Worm (Caenorhabditis elegans) whole organism, midembryonic: ENCODE measurements around the gene F41F3.3.

Source experiments
- T22C8.4 ChIP-seq: fragments of 200-800 bp; sonication (Bioruptor generic); IDR thresholded peaks from 2 replicates; pipeline ENCODE4 v1.3.6; 2022; ENCODE audit warnings: missing genetic modification characterization, missing compliant biosample characterization
- cog-1 ChIP-seq: sonication (generic microtip); optimal IDR thresholded peaks from 2 replicates; lab custom pipeline; 2016; ENCODE audit warnings: missing genetic modification characterization, missing compliant biosample characterization
- flt-1 ChIP-seq: fragments of 200-800 bp; sonication (Bioruptor generic); IDR thresholded peaks from 2 replicates; pipeline ENCODE4 v1.3.6; 2022; ENCODE audit warnings: missing genetic modification characterization, missing compliant biosample characterization
- klf-2 ChIP-seq: fragments of 200-800 bp; sonication (Bioruptor generic); conservative IDR thresholded peaks from 2 replicates; pipeline ENCODE4 v1.3.6; 2022; ENCODE audit warnings: missing genetic modification reagents, missing genetic modification characterization, missing compliant biosample characterization
- med-1 ChIP-seq: sonication (generic microtip); optimal IDR thresholded peaks from 2 replicates; lab custom pipeline; 2017; ENCODE audit warnings: missing genetic modification characterization, mild to moderate bottlenecking, missing compliant biosample characterization, antibody characterized with exemption, missing genetic modification reagents; ENCODE audit not compliant: insufficient read depth
- ref-1 ChIP-seq: fragments of 200-800 bp; sonication (Bioruptor generic); conservative IDR thresholded peaks from 2 replicates; pipeline ENCODE4 v1.3.6; 2022; ENCODE audit warnings: missing genetic modification reagents, missing genetic modification characterization, missing compliant biosample characterization
- tab-1 ChIP-seq: fragments of 200-800 bp; sonication (Bioruptor generic); IDR thresholded peaks from 2 replicates; pipeline ENCODE4 v1.3.6; 2022; ENCODE audit warnings: missing genetic modification characterization, missing compliant biosample characterization
- ztf-23 ChIP-seq: fragments of 200-800 bp; sonication (Bioruptor generic); IDR thresholded peaks from 2 replicates; pipeline ENCODE4 v1.3.6; 2022; ENCODE audit warnings: missing genetic modification reagents, missing genetic modification characterization, missing compliant biosample characterization
- ztf-29 ChIP-seq: fragments of 200-800 bp; sonication (Bioruptor generic); IDR thresholded peaks from 2 replicates; pipeline ENCODE4 v1.3.6; 2022; ENCODE audit warnings: missing genetic modification reagents, missing genetic modification characterization, missing compliant biosample characterization

F41F3.3 gene

ce11 chrV:4647857-4648256 is at the start of gene F41F3.3:
TSS of gene F41F3.3 (minus strand) at chrV:4648239.
- TF ChIP-seq ztf-23 (0 out of 2 replicates have a peak, but pooled peaks have one; percentile 46), med-1 (no peak), flt-1 (peak; percentile 65; the same call in 1 of the 2 replicates), tab-1 (GFP tag; lab: Robert Waterston, UW) (0 out of 2 replicates have a peak, but pooled peaks have one; percentile 25), T22C8.4 (no peak)

DNA sequence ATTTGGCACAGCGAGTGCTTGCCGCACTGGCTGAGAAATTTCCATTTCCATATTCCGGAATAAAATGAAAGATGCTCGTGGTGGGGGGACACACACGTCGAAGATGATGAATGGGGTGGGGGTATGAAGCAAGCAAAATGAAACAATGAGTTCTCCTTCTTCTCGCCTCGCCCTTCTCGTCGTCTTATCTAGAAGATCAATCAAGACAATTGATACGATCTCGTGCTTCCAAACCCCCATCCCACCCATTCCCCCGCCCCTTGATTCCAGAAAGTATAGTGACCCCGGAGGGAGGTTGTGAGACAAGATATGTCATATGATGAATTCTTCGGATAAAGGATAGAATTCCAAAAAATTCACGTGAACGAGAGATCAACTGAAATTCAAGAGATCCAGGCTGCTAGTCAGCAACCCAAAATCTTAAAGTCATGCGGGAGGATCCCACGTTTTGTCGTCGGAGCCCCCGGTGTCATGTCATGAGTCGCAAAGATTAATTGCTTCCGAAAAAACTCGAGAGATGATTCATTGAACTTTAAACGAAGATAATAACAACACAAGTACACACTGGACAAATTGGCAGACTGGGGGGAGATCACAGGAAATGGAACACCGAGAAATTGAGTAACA is 46.5 kb upstream of the F41F3.3 start:
- TF ChIP-seq ztf-29 (no peak), T22C8.4 (no peak), ref-1 (GFP tag; lab: Robert Waterston, UW) (no peak)

ce11 chrV:4693282-4693588 is 45.2 kb upstream of the F41F3.3 start:
- TF ChIP-seq ref-1 (GFP tag; lab: Robert Waterston, UW) (no peak), ztf-23 (no peak)

DNA sequence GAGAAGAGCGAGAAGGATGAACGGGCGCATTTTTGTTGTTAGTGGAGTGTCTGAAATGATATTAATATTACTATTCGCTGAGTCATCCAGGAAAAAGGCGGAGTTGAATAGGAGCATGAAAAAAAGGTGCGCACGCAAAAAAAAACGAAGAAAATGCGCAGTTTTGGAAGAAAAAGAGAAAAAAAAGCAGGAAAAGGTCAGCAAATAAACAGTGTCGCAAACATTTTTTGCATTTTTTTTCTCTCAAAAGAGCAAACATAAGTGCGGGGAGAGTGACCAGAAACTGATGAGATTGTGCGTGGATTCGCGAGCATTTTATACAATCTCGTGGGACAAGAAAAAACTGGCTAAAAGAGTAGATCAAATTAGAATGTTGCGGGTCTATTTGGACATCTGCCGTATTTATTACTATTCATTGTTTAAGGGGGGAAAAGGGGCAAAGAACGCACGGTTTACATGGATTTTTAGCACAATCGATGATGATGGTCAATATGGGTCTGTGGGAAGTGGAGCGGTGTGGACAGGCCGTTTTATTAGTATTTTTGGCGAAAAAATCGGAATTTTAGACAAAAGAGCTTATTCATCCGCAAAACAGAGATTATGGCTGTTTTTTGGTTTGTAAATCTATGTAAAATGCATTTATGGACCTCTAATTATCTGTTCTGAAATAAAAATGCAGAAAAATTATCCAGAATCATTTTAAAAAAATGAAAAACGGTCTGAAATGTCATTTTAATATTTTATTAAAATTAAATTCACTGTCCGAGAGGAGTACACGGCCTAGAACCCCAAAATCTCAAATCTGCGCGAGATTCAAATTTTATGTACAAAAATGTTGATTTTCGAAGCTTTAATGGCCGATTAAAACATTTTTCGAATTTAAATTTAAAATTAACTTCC is 44.6 kb upstream of the F41F3.3 start, which contains the start of gene cpg-8:
Gene cpg-8 (minus strand): TSS at position 51 of the 900 bp plus-strand sequence.
- no peak for TF ChIP-seq tab-1 (GFP tag; lab: Robert Waterston, UW)
- TF ChIP-seq ztf-23: no peak
- no peak for TF ChIP-seq flt-1
- no peak for TF ChIP-seq T22C8.4
- TF ChIP-seq med-1: no peak
- no peak for TF ChIP-seq klf-2
- no peak for TF ChIP-seq cog-1 (tag; lab: Kevin White, UChicago)
- no peak for TF ChIP-seq ztf-29
- TF ChIP-seq ref-1 (GFP tag; lab: Robert Waterston, UW): no peak

DNA sequence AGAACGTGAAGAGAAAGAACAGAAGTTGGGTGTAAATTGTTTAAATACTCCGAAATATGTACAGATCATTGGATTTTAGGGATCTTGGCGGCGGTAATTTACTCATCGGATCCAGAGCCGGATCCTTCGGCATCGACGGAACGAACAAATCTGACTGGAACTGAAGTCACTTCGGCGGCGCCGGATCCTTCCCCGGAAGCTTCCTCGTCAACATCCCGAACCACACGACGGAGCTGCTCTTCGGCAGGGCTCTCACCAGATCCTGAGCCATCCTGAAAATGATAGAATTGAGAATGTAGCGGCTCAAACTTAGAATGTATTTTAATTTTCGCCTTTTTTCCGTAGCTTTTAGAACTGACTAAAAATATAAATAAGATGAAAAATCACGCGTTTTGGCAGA is 43.6 kb upstream of the F41F3.3 start:
- no peak for TF ChIP-seq med-1
- no peak for TF ChIP-seq T22C8.4
- TF ChIP-seq flt-1: no peak

DNA sequence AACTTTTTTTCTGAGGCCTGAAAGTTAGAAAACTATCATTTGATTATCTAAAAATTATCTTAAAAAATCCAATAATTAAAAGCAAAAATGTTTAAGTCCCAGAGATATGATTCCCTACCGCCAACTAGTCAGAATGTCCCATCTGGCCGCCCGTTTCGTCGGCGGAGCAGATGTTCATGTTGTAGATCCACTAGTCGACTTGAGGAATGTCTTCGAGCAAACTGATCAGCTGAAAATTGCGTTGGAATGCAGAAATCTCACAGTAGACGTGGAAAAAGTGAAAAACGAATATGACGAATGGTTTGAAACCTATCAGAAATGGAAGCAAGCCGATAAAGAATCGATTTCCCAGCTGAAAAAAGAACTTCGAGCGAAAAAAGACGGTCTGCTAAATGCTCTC is 41.2 kb upstream of the F41F3.3 start, which contains the start of gene K03B4.1:
Gene K03B4.1 (plus strand): TSS at position 97 of the 400 bp plus-strand sequence.
- no peak for TF ChIP-seq ref-1 (GFP tag; lab: Robert Waterston, UW)

- TF ChIP-seq cog-1 (tag; lab: Kevin White, UChicago) (no peak), tab-1 (GFP tag; lab: Robert Waterston, UW) (no peak), med-1 (no peak)
Observed at ce11 chrV:4687944-4688505, 40.0 kb upstream of the F41F3.3 start, which contains the start of gene K03B4.2. TSS of gene K03B4.2 (plus strand) at chrV:4687994.

ce11 chrV:4686680-4687470 is 38.8 kb upstream of the F41F3.3 start, which contains the start of gene taf-10:
TSS of gene taf-10 (plus strand) at chrV:4687103.
- no peak for TF ChIP-seq med-1
- no peak for TF ChIP-seq ref-1 (GFP tag; lab: Robert Waterston, UW)
- no peak for TF ChIP-seq flt-1
- no peak for TF ChIP-seq ztf-29
- TF ChIP-seq T22C8.4: no peak
- TF ChIP-seq cog-1 (tag; lab: Kevin White, UChicago): no peak
- TF ChIP-seq klf-2: no peak
- no peak for TF ChIP-seq tab-1 (GFP tag; lab: Robert Waterston, UW)
- TF ChIP-seq ztf-23: no peak

DNA sequence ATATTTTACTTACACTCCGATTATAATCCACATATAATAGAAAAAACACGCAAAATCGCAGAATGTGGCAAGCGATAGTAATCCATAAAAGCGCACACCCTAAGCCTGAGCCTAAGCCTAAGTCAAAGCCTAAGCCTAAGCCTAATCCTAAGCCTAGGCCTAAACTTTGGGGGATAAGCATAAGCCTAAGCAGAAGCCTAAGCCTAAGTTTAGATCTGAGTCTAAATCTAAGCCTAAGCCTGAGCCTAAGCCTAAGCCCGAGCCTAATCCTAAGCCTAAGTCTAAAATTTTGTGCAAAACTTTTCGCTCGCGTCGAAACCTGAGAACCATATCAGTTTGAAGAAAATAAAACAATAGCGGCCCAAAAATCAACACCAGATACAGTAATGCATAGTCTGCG is 36.1 kb upstream of the F41F3.3 start:
- TF ChIP-seq med-1 (no peak), T22C8.4 (no peak), klf-2 (no peak), flt-1 (no peak), ztf-23 (no peak), tab-1 (GFP tag; lab: Robert Waterston, UW) (no peak), cog-1 (tag; lab: Kevin White, UChicago) (no peak), ref-1 (GFP tag; lab: Robert Waterston, UW) (no peak), ztf-29 (no peak)

DNA sequence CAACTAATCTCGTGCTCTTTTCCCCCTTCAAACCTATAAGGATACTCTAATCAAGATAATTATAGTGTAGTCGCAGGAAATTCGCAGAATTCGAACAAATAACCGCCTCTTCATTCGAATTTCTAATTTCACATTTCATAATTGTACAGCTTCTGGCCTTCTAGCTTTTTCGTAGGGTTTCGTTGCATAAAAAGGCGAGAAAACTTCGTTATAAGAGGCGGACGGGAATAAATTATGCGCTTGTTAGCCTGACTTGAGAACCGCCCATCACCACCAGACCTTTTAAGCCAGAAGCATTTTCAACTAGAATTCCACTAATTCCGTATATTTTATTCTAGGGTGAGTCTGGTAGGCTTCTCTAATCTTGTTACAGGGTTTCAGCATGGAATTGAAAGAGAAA is 33.6 kb upstream of the F41F3.3 start, which contains the start of gene K03B4.4:
Gene K03B4.4 (plus strand): TSS at position 301 of the 400 bp plus-strand sequence.
- no peak for TF ChIP-seq ztf-29
- TF ChIP-seq cog-1 (tag; lab: Kevin White, UChicago): no peak
- no peak for TF ChIP-seq T22C8.4
- no peak for TF ChIP-seq ref-1 (GFP tag; lab: Robert Waterston, UW)
- no peak for TF ChIP-seq tab-1 (GFP tag; lab: Robert Waterston, UW)
- no peak for TF ChIP-seq ztf-23
- no peak for TF ChIP-seq med-1
- TF ChIP-seq flt-1: no peak
- TF ChIP-seq klf-2: no peak

DNA sequence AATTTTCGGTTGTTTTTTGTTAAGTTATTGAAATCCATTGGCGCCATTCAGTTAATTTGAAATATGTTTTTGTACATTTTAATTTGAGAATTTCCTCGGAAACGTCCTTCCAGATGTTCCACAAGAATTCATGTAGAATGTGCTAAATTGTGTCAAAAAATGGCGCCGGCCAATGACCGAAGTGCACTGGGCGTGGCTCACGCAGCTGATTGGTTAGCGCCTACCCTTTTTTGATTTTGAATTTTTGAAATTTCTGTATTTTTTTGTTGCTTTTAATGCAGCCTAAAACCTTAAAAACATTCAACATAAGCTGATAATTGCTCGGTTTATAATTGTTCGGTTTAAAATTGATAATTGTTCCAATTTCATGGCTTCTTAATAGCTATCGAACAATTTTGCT is 28.8 kb upstream of the F41F3.3 start:
- TF ChIP-seq cog-1 (tag; lab: Kevin White, UChicago) (no peak), klf-2 (no peak), tab-1 (GFP tag; lab: Robert Waterston, UW) (no peak), T22C8.4 (no peak), ref-1 (GFP tag; lab: Robert Waterston, UW) (no peak), ztf-29 (no peak), flt-1 (no peak), ztf-23 (no peak)
